Worm (Caenorhabditis elegans): ENCODE data around the gene zipt-16.
"Not testable (repeated sequence)": the region's sequence is repeated elsewhere in the genome, so short reads cannot be mapped to it uniquely, and the experiment has no call there.

Gene zipt-16

ce11 chrV:11475638-11476037, 12.8 kb downstream of the zipt-16 start, which contains the start of gene T11F9.7:
Gene T11F9.7 (plus strand): TSS chrV:11475938.
- TF ChIP-seq T22C8.4 (GFP tag; IDR thresholded peaks at IDR 0.05); ref-1 (GFP tag; conservative IDR thresholded peaks at IDR 0.05); cog-1 (tag; optimal IDR thresholded peaks at IDR 0.05): not testable (repeated sequence)

ce11 chrV:11479406-11479805, 16.6 kb downstream of the zipt-16 start, which contains the start of gene T11F9.22:
Gene T11F9.22 (plus strand): TSS chrV:11479706.
- TF ChIP-seq ref-1 (GFP tag; conservative IDR thresholded peaks at IDR 0.05) (no peak), klf-2 (GFP tag; conservative IDR thresholded peaks at IDR 0.05) (no peak)

ce11 chrV:11480734-11481133, 17.9 kb downstream of the zipt-16 start, which contains the start of gene T11F9.14:
Gene T11F9.14 (minus strand): TSS chrV:11480834.
- not testable (repeated sequence) for TF ChIP-seq T22C8.4, flt-1, ztf-29 (GFP tag; IDR thresholded peaks at IDR 0.05)

- not testable (repeated sequence) for TF ChIP-seq flt-1, ztf-23, T22C8.4 (GFP tag; IDR thresholded peaks at IDR 0.05)
Measured at ce11 chrV:11483580-11484092, 20.8 kb downstream of the zipt-16 start, which contains the start of gene col-157. Gene col-157 (plus strand): TSS chrV:11484042.

ce11 chrV:11484404-11484803, 21.6 kb downstream of the zipt-16 start:
- TF ChIP-seq T22C8.4 (GFP tag; IDR thresholded peaks at IDR 0.05) (no peak), ref-1 (GFP tag; conservative IDR thresholded peaks at IDR 0.05) (no peak), med-1 (GFP tag; optimal IDR thresholded peaks at IDR 0.05; ENCODE audit: insufficient read depth) (no peak), ztf-29 (GFP tag; IDR thresholded peaks at IDR 0.05) (no peak), tab-1 (GFP tag; IDR thresholded peaks at IDR 0.05) (no peak), flt-1 (GFP tag; IDR thresholded peaks at IDR 0.05) (no peak), cog-1 (tag; optimal IDR thresholded peaks at IDR 0.05) (no peak), ztf-23 (GFP tag; IDR thresholded peaks at IDR 0.05) (no peak), klf-2 (GFP tag; conservative IDR thresholded peaks at IDR 0.05) (no peak)

DNA sequence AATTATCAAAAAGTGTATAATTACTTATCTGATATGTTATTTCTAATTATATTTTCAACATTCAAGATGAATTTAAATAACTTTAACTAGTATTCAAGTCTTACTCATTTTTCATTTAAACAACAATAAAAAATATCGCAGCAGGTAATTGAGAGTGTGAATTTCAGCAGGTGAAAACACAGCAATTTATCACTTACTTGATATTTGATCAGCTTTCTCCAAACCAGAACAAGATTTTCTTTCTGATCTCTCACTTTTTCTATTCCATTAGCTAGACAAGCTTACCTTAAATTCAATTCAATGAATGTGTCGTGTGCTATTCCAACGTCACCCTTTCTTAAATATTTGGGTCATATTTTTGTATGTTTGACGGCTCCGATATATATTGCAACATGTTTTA, 22.7 kb downstream of the zipt-16 start, which contains the start of gene srh-1:
Gene srh-1, plus strand, starts transcription at position 301 of the 400 bp plus-strand sequence.
- no peak for TF ChIP-seq T22C8.4 (GFP tag; IDR thresholded peaks at IDR 0.05)
- TF ChIP-seq ztf-29 (GFP tag; IDR thresholded peaks at IDR 0.05), result no peak
- no peak for TF ChIP-seq tab-1 (GFP tag; IDR thresholded peaks at IDR 0.05)
- TF ChIP-seq cog-1 (tag; optimal IDR thresholded peaks at IDR 0.05), result no peak
- no peak for TF ChIP-seq ztf-23 (GFP tag; IDR thresholded peaks at IDR 0.05)
- TF ChIP-seq klf-2 (GFP tag; conservative IDR thresholded peaks at IDR 0.05), result no peak
- no peak for TF ChIP-seq ref-1 (GFP tag; conservative IDR thresholded peaks at IDR 0.05)
- no peak for TF ChIP-seq med-1 (GFP tag; optimal IDR thresholded peaks at IDR 0.05; ENCODE audit: insufficient read depth)

DNA sequence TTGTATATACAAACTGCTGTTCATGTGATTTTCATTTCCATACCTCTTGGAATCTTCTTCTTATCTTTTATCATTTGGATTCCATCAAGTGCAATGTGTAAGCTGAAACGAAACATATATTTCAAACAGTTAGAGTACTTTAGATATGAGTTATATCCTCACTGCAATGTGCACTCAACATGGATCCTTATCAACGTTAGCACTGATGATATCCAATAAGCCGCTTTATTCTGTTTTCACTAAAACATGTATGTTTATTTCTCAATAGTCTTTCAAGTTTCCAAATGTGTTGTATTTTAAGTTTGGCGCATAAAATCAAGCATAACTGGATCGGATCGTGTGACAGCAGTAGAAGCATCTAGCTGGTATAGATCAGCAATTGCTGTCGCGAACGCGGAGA, 23.9 kb downstream of the zipt-16 start, which contains the start of gene T11F9.10:
Gene T11F9.10, plus strand, starts transcription at position 301 of the 400 bp plus-strand sequence.
- TF ChIP-seq cog-1 (tag; optimal IDR thresholded peaks at IDR 0.05), result no peak
- TF ChIP-seq tab-1 (GFP tag; IDR thresholded peaks at IDR 0.05), result no peak
- no peak for TF ChIP-seq ref-1 (GFP tag; conservative IDR thresholded peaks at IDR 0.05)
- TF ChIP-seq flt-1 (GFP tag; IDR thresholded peaks at IDR 0.05), result no peak
- TF ChIP-seq ztf-29 (GFP tag; IDR thresholded peaks at IDR 0.05), result no peak
- TF ChIP-seq klf-2 (GFP tag; conservative IDR thresholded peaks at IDR 0.05), result no peak
- TF ChIP-seq med-1 (GFP tag; optimal IDR thresholded peaks at IDR 0.05; ENCODE audit: insufficient read depth), result no peak
- no peak for TF ChIP-seq ztf-23 (GFP tag; IDR thresholded peaks at IDR 0.05)
- no peak for TF ChIP-seq T22C8.4 (GFP tag; IDR thresholded peaks at IDR 0.05)

DNA sequence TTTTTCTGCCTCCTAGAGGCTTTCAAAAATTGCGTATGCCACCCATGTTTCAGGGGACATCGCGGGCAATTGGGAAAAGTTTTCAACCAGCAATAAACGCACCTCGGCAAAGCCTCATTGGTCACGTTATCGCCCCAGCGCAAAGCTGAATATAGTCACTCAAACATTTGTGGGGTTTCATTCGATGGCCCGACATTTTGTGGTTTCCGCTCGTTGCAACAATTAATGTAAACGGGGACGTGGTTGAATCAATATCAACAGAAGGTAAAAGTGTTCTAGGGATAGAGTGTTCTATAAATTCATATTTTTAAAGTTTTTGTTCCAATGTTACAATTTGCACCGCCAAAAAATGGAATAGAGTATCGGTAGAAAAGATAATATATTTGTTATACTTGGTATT, 25.5 kb downstream of the zipt-16 start:
- no peak for TF ChIP-seq cog-1 (tag; optimal IDR thresholded peaks at IDR 0.05)
- no peak for TF ChIP-seq klf-2 (GFP tag; conservative IDR thresholded peaks at IDR 0.05)
- no peak for TF ChIP-seq T22C8.4 (GFP tag; IDR thresholded peaks at IDR 0.05)
- no peak for TF ChIP-seq flt-1 (GFP tag; IDR thresholded peaks at IDR 0.05)
- TF ChIP-seq ztf-23 (GFP tag; IDR thresholded peaks at IDR 0.05), result no peak
- TF ChIP-seq ztf-29 (GFP tag; IDR thresholded peaks at IDR 0.05), result no peak
- TF ChIP-seq med-1 (GFP tag; optimal IDR thresholded peaks at IDR 0.05; ENCODE audit: insufficient read depth), result no peak
- no peak for TF ChIP-seq tab-1 (GFP tag; IDR thresholded peaks at IDR 0.05)
- no peak for TF ChIP-seq ref-1 (GFP tag; conservative IDR thresholded peaks at IDR 0.05)

ce11 chrV:11490382-11490781, 27.6 kb downstream of the zipt-16 start, which contains the start of gene dhs-19:
Gene dhs-19 (minus strand): TSS chrV:11490482.
- TF ChIP-seq cog-1 (tag; optimal IDR thresholded peaks at IDR 0.05) (no peak), ref-1 (GFP tag; conservative IDR thresholded peaks at IDR 0.05) (no peak), klf-2 (GFP tag; conservative IDR thresholded peaks at IDR 0.05) (no peak), flt-1 (GFP tag; IDR thresholded peaks at IDR 0.05) (no peak), ztf-29 (GFP tag; IDR thresholded peaks at IDR 0.05) (no peak)

ce11 chrV:11492456-11492855, 29.6 kb downstream of the zipt-16 start, which contains the start of gene T11F9.21:
Gene T11F9.21 (plus strand): TSS chrV:11492756.
- no peak for TF ChIP-seq ref-1 (GFP tag; conservative IDR thresholded peaks at IDR 0.05)
- TF ChIP-seq flt-1 (GFP tag; IDR thresholded peaks at IDR 0.05), result no peak
- no peak for TF ChIP-seq tab-1 (GFP tag; IDR thresholded peaks at IDR 0.05)
- no peak for TF ChIP-seq ztf-29 (GFP tag; IDR thresholded peaks at IDR 0.05)
- no peak for TF ChIP-seq ztf-23 (GFP tag; IDR thresholded peaks at IDR 0.05)
- no peak for TF ChIP-seq med-1 (GFP tag; optimal IDR thresholded peaks at IDR 0.05; ENCODE audit: insufficient read depth)
- TF ChIP-seq cog-1 (tag; optimal IDR thresholded peaks at IDR 0.05), result no peak
- no peak for TF ChIP-seq klf-2 (GFP tag; conservative IDR thresholded peaks at IDR 0.05)
- TF ChIP-seq T22C8.4 (GFP tag; IDR thresholded peaks at IDR 0.05), result no peak
